Worm (Caenorhabditis elegans) whole organism, young adult: ENCODE results near the gene ngn-1.

Experiments used
- B0261.1 ChIP-seq: sonication (generic microtip); optimal IDR thresholded peaks from 2 replicates; lab custom pipeline; 2016; ENCODE audit warnings: mild to moderate bottlenecking, missing genetic modification characterization, moderate library complexity, missing compliant biosample characterization
- B0336.3 ChIP-seq: fragments of 200-800 bp; sonication (Bioruptor generic); IDR thresholded peaks from 2 replicates; pipeline ENCODE4 v1.3.6; 2022; ENCODE audit warnings: missing genetic modification characterization, missing compliant biosample characterization
- F10E7.11 ChIP-seq: sonication (generic microtip); optimal IDR thresholded peaks from 2 replicates; lab custom pipeline; 2017; ENCODE audit warnings: mild to moderate bottlenecking, missing genetic modification characterization, moderate library complexity, missing compliant biosample characterization
- T26A5.8 ChIP-seq: sonication (generic microtip); optimal IDR thresholded peaks from 2 replicates; lab custom pipeline; 2016; ENCODE audit warnings: missing genetic modification characterization, missing compliant biosample characterization
- Y79H2A.3 ChIP-seq: fragments of 200-800 bp; sonication (Bioruptor generic); conservative IDR thresholded peaks from 2 replicates; pipeline ENCODE4 v1.3.6; 2022; ENCODE audit warnings: missing genetic modification reagents, missing genetic modification characterization, missing compliant biosample characterization
- Y95B8A.8 ChIP-seq: fragments of 200-800 bp; sonication (Bioruptor generic); IDR thresholded peaks from 2 replicates; pipeline ENCODE4 v1.3.6; 2022; ENCODE audit warnings: missing genetic modification reagents, missing genetic modification characterization, missing compliant biosample characterization
- aptf-2 ChIP-seq: fragments of 200-800 bp; sonication (Bioruptor generic); conservative IDR thresholded peaks from 2 replicates; pipeline ENCODE4 v1.3.6; 2022; ENCODE audit warnings: missing genetic modification reagents, missing genetic modification characterization, missing compliant biosample characterization
- atf-7 ChIP-seq: sonication (generic microtip); optimal IDR thresholded peaks from 2 replicates; lab custom pipeline; 2017; ENCODE audit warnings: mild to moderate bottlenecking, missing genetic modification characterization, missing compliant biosample characterization
- attf-5 ChIP-seq: fragments of 200-800 bp; sonication (Bioruptor generic); optimal IDR thresholded peaks from 2 replicates; lab custom pipeline; 2018; ENCODE audit warnings: mild to moderate bottlenecking, missing genetic modification characterization, missing compliant biosample characterization
- bed-2 ChIP-seq: fragments of 200-800 bp; sonication (Bioruptor generic); IDR thresholded peaks from 2 replicates; pipeline ENCODE4 v1.3.6; 2022; ENCODE audit warnings: missing genetic modification reagents, missing genetic modification characterization, missing compliant biosample characterization
- ceh-27 ChIP-seq: fragments of 200-800 bp; sonication (Bioruptor generic); optimal IDR thresholded peaks from 2 replicates; lab custom pipeline; 2018; ENCODE audit warnings: mild to moderate bottlenecking, missing genetic modification characterization, moderate library complexity, missing compliant biosample characterization
- ceh-40 ChIP-seq: fragments of 200-800 bp; sonication (Bioruptor generic); IDR thresholded peaks from 2 replicates; pipeline ENCODE4 v1.3.6; 2022; ENCODE audit warnings: missing genetic modification characterization, missing compliant biosample characterization
- ceh-79 ChIP-seq: sonication (generic microtip); optimal IDR thresholded peaks from 2 replicates; lab custom pipeline; 2017; ENCODE audit warnings: mild to moderate bottlenecking, missing genetic modification characterization, missing compliant biosample characterization
- ceh-91 ChIP-seq: fragments of 200-800 bp; sonication (Bioruptor generic); IDR thresholded peaks from 2 replicates; pipeline ENCODE4 v1.3.6; 2022; ENCODE audit warnings: missing genetic modification reagents, missing genetic modification characterization, missing compliant biosample characterization
- die-1 ChIP-seq: sonication (generic microtip); optimal IDR thresholded peaks from 2 replicates; lab custom pipeline; 2016; ENCODE audit warnings: missing genotype, mild to moderate bottlenecking, missing genetic modification characterization, missing compliant biosample characterization
- dpl-1 ChIP-seq: fragments of 150-350 bp; optimal IDR thresholded peaks from 2 replicates; lab custom pipeline; 2014; ENCODE audit warnings: missing biosample characterization, missing genetic modification reagents, missing genetic modification characterization
- ekl-4 ChIP-seq: fragments of 200-800 bp; sonication (Bioruptor generic); IDR thresholded peaks from 2 replicates; pipeline ENCODE4 v1.3.6; 2022; ENCODE audit warnings: missing genetic modification reagents, missing genetic modification characterization, missing compliant biosample characterization
- hmg-20 ChIP-seq: fragments of 200-800 bp; sonication (Bioruptor generic); IDR thresholded peaks from 2 replicates; pipeline ENCODE4 v1.3.6; 2022; ENCODE audit warnings: missing genetic modification reagents, missing genetic modification characterization, missing compliant biosample characterization
- lag-1 ChIP-seq: fragments of 200-800 bp; sonication (Bioruptor generic); IDR thresholded peaks from 2 replicates; pipeline ENCODE4 v1.3.6; 2022; ENCODE audit warnings: missing genetic modification reagents, missing genetic modification characterization, missing compliant biosample characterization
- madf-10 ChIP-seq: sonication (generic microtip); optimal IDR thresholded peaks from 2 replicates; lab custom pipeline; 2016; ENCODE audit warnings: mild to moderate bottlenecking, missing genetic modification characterization, missing compliant biosample characterization
- madf-6 ChIP-seq: fragments of 200-800 bp; sonication (Bioruptor generic); IDR thresholded peaks from 2 replicates; pipeline ENCODE4 v1.3.6; 2022; ENCODE audit warnings: missing genetic modification reagents, missing genetic modification characterization, missing compliant biosample characterization
- madf-8 ChIP-seq: fragments of 200-800 bp; sonication (Bioruptor generic); conservative IDR thresholded peaks from 2 replicates; pipeline ENCODE4 v1.3.6; 2022; ENCODE audit warnings: missing genetic modification reagents, missing genetic modification characterization, missing compliant biosample characterization
- mel-28 ChIP-seq: sonication (generic microtip); optimal IDR thresholded peaks from 2 replicates; lab custom pipeline; 2016; ENCODE audit warnings: borderline replicate concordance, mild to moderate bottlenecking, missing genetic modification characterization, missing compliant biosample characterization
- mes-4 ChIP-seq: sonication (generic microtip); optimal IDR thresholded peaks from 2 replicates; lab custom pipeline; 2016; ENCODE audit warnings: missing genotype, missing genetic modification characterization, missing compliant biosample characterization
- mxl-1 ChIP-seq: sonication (generic microtip); optimal IDR thresholded peaks from 2 replicates; lab custom pipeline; 2016; ENCODE audit warnings: missing genetic modification characterization, missing compliant biosample characterization
- nfyb-1 ChIP-seq: fragments of 200-800 bp; sonication (Bioruptor generic); IDR thresholded peaks from 2 replicates; pipeline ENCODE4 v1.3.6; 2022; ENCODE audit warnings: missing genetic modification reagents, missing genetic modification characterization, missing compliant biosample characterization
- nhr-80 ChIP-seq: sonication (generic microtip); optimal IDR thresholded peaks from 2 replicates; lab custom pipeline; 2016; ENCODE audit warnings: missing genetic modification characterization, missing compliant biosample characterization
- rcor-1 ChIP-seq: fragments of 200-800 bp; sonication (Bioruptor generic); IDR thresholded peaks from 2 replicates; pipeline ENCODE4 v1.3.6; 2022; ENCODE audit warnings: missing genetic modification reagents, missing genetic modification characterization, missing compliant biosample characterization
- rpc-1 ChIP-seq, 2 experiments: fragments of 150-350 bp in 1 of 2; sonication (generic microtip) in 1 of 2; optimal IDR thresholded peaks; 2 replicates each; lab custom pipeline; 2014 to 2018; ENCODE audit warnings: missing biosample characterization in 1 of 2, missing genetic modification characterization in 1 of 2, missing genetic modification reagents in 1 of 2, missing genotype in 1 of 2
- snpc-1.1 ChIP-seq: sonication (generic microtip); optimal IDR thresholded peaks from 2 replicates; lab custom pipeline; 2017; ENCODE audit warnings: missing genetic modification characterization, mild to moderate bottlenecking, missing compliant biosample characterization, antibody characterized with exemption, moderate library complexity, missing genotype, missing genetic modification reagents; ENCODE audit not compliant: insufficient read depth
- snpc-1.3 ChIP-seq: sonication (generic microtip); optimal IDR thresholded peaks from 2 replicates; lab custom pipeline; 2017; ENCODE audit warnings: missing genetic modification characterization, mild to moderate bottlenecking, missing compliant biosample characterization, antibody characterized with exemption, moderate library complexity, missing genotype, missing genetic modification reagents; ENCODE audit not compliant: insufficient read depth
- snpc-3.4 ChIP-seq: sonication (generic microtip); optimal IDR thresholded peaks from 2 replicates; lab custom pipeline; 2017; ENCODE audit warnings: missing genetic modification characterization, mild to moderate bottlenecking, missing compliant biosample characterization, antibody characterized with exemption, moderate library complexity, missing genotype, missing genetic modification reagents
- sptf-2 ChIP-seq: fragments of 200-800 bp; sonication (Bioruptor generic); optimal IDR thresholded peaks from 2 replicates; lab custom pipeline; 2018; ENCODE audit warnings: mild to moderate bottlenecking, missing genetic modification characterization, missing compliant biosample characterization
- tlf-1 ChIP-seq: fragments of 200-800 bp; sonication (Bioruptor generic); optimal IDR thresholded peaks from 2 replicates; lab custom pipeline; 2018; ENCODE audit warnings: mild to moderate bottlenecking, missing genetic modification characterization, missing compliant biosample characterization
- unc-130 ChIP-seq: sonication (generic microtip); optimal IDR thresholded peaks from 2 replicates; lab custom pipeline; 2016; ENCODE audit warnings: missing genetic modification reagents, missing genetic modification characterization, missing compliant biosample characterization
- unc-62 ChIP-seq: fragments of 150-350 bp; optimal IDR thresholded peaks from 2 replicates; lab custom pipeline; 2014; ENCODE audit warnings: missing biosample characterization, missing genetic modification reagents, missing genetic modification characterization
- xnd-1 ChIP-seq: sonication (generic microtip); optimal IDR thresholded peaks from 2 replicates; lab custom pipeline; 2016; ENCODE audit warnings: missing genotype, missing genetic modification reagents, missing genetic modification characterization, missing compliant biosample characterization
- zfh-2 ChIP-seq: fragments of 200-800 bp; sonication (Bioruptor generic); conservative IDR thresholded peaks from 2 replicates; pipeline ENCODE4 v1.3.6; 2022; ENCODE audit warnings: missing genetic modification reagents, missing genetic modification characterization, missing compliant biosample characterization
- ztf-18 ChIP-seq: sonication (generic microtip); optimal IDR thresholded peaks from 2 replicates; lab custom pipeline; 2016; ENCODE audit warnings: missing genotype, mild to moderate bottlenecking, missing genetic modification characterization, missing compliant biosample characterization
- ztf-25 ChIP-seq: fragments of 200-800 bp; sonication (Bioruptor generic); IDR thresholded peaks from 2 replicates; pipeline ENCODE4 v1.3.6; 2022; ENCODE audit warnings: missing genetic modification reagents, missing genetic modification characterization, missing compliant biosample characterization
- ztf-26 ChIP-seq: sonication (generic microtip); optimal IDR thresholded peaks from 2 replicates; lab custom pipeline; 2017; ENCODE audit warnings: missing genetic modification characterization, missing compliant biosample characterization
- ztf-3 ChIP-seq: fragments of 200-800 bp; sonication (Bioruptor generic); optimal IDR thresholded peaks from 2 replicates; lab custom pipeline; 2018; ENCODE audit warnings: mild to moderate bottlenecking, missing genetic modification characterization, missing compliant biosample characterization

The ngn-1 gene

DNA sequence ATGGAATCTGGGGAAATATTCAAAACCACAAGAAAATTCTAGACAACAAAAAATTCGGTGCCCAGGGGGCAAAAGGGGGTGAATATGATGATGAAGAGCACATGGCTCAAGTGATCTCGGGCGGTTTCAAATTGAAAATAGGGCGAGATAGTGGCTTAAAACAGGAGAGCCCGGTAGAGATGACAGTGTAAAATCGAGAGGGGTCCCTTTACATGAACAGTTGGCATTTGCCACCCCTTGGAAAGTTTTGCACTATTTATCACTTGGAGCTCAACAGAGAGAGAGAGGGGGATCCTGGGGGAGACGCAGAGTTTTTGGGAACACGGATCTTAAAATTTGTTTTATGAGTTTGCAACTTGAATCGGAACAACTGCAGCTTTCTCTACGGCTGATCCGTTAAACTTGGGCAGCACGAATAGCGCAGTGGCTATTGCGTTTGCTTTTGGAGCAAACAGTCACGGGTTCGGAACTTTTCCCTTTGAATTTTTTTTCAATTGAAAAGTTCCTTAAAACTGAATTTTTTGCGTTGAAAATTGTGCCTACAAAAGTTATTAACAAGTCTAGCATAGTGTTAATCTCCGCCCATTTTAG lies 37.4 kb upstream of the ngn-1 start (continued):
- TF ChIP-seq madf-10 (tag; lab: Kevin White, UChicago) (no peak), nfyb-1 (GFP tag; lab: Robert Waterston, UW) (no peak; the same call in 1 of the 2 replicates), hmg-20 (GFP tag; lab: Robert Waterston, UW) (peak; percentile 19; the same call in 1 of the 2 replicates), sptf-2 (no peak), Y79H2A.3 (GFP tag; lab: Robert Waterston, UW) (no peak), snpc-3.4 (tag; lab: Kevin White, UChicago) (peak; percentile 56), madf-8 (no peak), dpl-1 (no peak), T26A5.8 (tag; lab: Kevin White, UChicago) (peak; percentile 16), tlf-1 (no peak), attf-5 (no peak), B0261.1 (tag; lab: Kevin White, UChicago) (peak; percentile 70), ztf-18 (tag; lab: Kevin White, UChicago) (peak; percentile 31), ceh-79 (tag; lab: Kevin White, UChicago) (peak; percentile 23), mxl-1 (tag; lab: Kevin White, UChicago) (peak; percentile 21), Y95B8A.8 (no peak), unc-130 (GFP tag; lab: Kevin White, UChicago) (no peak), rpc-1 (optimal IDR thresholded peaks at IDR 0.05; lab: Kevin White, UChicago) (peak; percentile 69), rpc-1 (tag; optimal IDR thresholded peaks at IDR 0.05; lab: Kevin White, UChicago) (peak; percentile 77), F10E7.11 (tag; lab: Kevin White, UChicago) (no peak), B0336.3 (GFP tag; lab: Robert Waterston, UW) (no peak), ceh-27 (GFP tag; lab: Kevin White, UChicago) (no peak), ztf-25 (no peak), ztf-26 (tag; lab: Kevin White, UChicago) (no peak), atf-7 (tag; lab: Kevin White, UChicago) (no peak), nhr-80 (tag; lab: Kevin White, UChicago) (no peak), unc-62 (no peak), mes-4 (tag; lab: Kevin White, UChicago) (peak; percentile 19), snpc-1.1 (tag; lab: Kevin White, UChicago) (peak; percentile 3), aptf-2 (GFP tag; lab: Robert Waterston, UW) (no peak), ceh-40 (GFP tag; lab: Robert Waterston, UW) (0 out of 2 replicates have a peak, but pooled peaks have one; percentile 46), lag-1 (GFP tag; lab: Robert Waterston, UW) (no peak), xnd-1 (no peak), ceh-91 (GFP tag; lab: Robert Waterston, UW) (no peak), zfh-2 (GFP tag; lab: Robert Waterston, UW) (no peak), rcor-1 (peak; percentile 32; the same call in 1 of the 2 replicates), ztf-3 (GFP tag; lab: Kevin White, UChicago) (no peak), ekl-4 (0 out of 2 replicates have a peak, but pooled peaks have one; percentile 16), mel-28 (tag; lab: Kevin White, UChicago) (no peak), snpc-1.3 (tag; lab: Kevin White, UChicago) (peak; percentile 44), die-1 (peak; percentile 65), madf-6 (GFP tag; lab: Robert Waterston, UW) (peak; percentile 33; the same call in 1 of the 2 replicates), bed-2 (GFP tag; lab: Robert Waterston, UW) (no peak)
